Worm (Caenorhabditis elegans): ENCODE results near the gene K05F1.6.
A peak's percentile ranks its signal among the peaks of the same experiment; 100 is the strongest.

DNA sequence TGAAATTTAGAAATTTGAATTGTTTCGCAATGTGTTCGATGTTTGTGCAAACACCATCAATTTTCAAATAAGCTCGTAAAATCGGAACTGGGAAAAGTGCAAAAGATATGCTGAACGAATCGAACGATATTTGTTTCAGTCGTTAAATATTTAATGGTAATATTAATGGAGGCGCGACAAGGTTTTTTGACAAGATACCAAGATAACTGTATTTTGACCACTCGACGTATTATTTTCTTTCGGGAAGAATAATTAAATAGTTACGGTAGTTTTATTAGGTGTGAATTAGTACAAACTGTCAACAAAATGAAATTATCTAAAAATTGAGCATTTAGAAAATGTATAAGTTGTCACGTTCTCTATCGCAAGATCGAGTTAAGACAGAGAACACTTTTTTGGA lies 22.0 kb downstream of the K05F1.6 start:
- TF ChIP-seq fkh-10 (GFP tag; optimal IDR thresholded peaks at IDR 0.05): no peak
- no peak for TF ChIP-seq unc-62 (GFP tag; optimal IDR thresholded peaks at IDR 0.05)
- peak; percentile 8 for TF ChIP-seq pha-4 (tag; optimal IDR thresholded peaks at IDR 0.05)
- TF ChIP-seq snpc-4 (tag; optimal IDR thresholded peaks at IDR 0.05): no peak
- TF ChIP-seq egl-5 (tag; optimal IDR thresholded peaks at IDR 0.05): no peak
- TF ChIP-seq ceh-82 (tag; optimal IDR thresholded peaks at IDR 0.05): no peak
- no peak for TF ChIP-seq tbx-2 (tag; optimal IDR thresholded peaks at IDR 0.05)
- TF ChIP-seq nhr-25 (tag; optimal IDR thresholded peaks at IDR 0.05): no peak
- TF ChIP-seq R02D3.7 (tag; optimal IDR thresholded peaks at IDR 0.05): no peak
- TF ChIP-seq nhr-77 (tag; optimal IDR thresholded peaks at IDR 0.05): no peak
- TF ChIP-seq elt-3 (tag; optimal IDR thresholded peaks at IDR 0.05): no peak
